Worm (Caenorhabditis elegans) whole organism, L1 larva: Measurements from ENCODE around the gene ttr-15.

Experiments used
- C04F5.9 ChIP-seq: sonication (generic microtip); optimal IDR thresholded peaks from 2 replicates; lab custom pipeline; 2016; ENCODE audit warnings: missing genetic modification characterization, missing compliant biosample characterization
- C16A3.4 ChIP-seq: fragments of 150-350 bp; optimal IDR thresholded peaks from 2 replicates; lab custom pipeline; 2014; ENCODE audit warnings: missing biosample characterization, missing genetic modification characterization
- aly-2 ChIP-seq: fragments of 150-350 bp; optimal IDR thresholded peaks from 2 replicates; lab custom pipeline; 2014; ENCODE audit warnings: missing biosample characterization, missing genetic modification characterization
- blmp-1 ChIP-seq: fragments of 150-350 bp; optimal IDR thresholded peaks from 2 replicates; lab custom pipeline; 2014; ENCODE audit warnings: missing biosample characterization, missing genetic modification characterization
- ceh-8 ChIP-seq: fragments of 200-800 bp; sonication (Bioruptor generic); optimal IDR thresholded peaks from 2 replicates; lab custom pipeline; 2018; ENCODE audit warnings: mild to moderate bottlenecking, missing genetic modification characterization, moderate library complexity, missing compliant biosample characterization
- ces-1 ChIP-seq: fragments of 150-350 bp; optimal IDR thresholded peaks from 2 replicates; lab custom pipeline; 2014; ENCODE audit warnings: missing biosample characterization, missing genetic modification reagents, missing genetic modification characterization
- dpl-1 ChIP-seq, 3 experiments: fragments of 150-350 bp in 2 of 3; sonication (generic microtip) in 1 of 3; optimal IDR thresholded peaks; 2 replicates each; lab custom pipeline; 2014 to 2017; ENCODE audit warnings: missing biosample characterization in 3 of 3, missing genetic modification characterization in 3 of 3, missing genetic modification reagents in 3 of 3
- dsc-1 ChIP-seq: sonication (generic microtip); optimal IDR thresholded peaks from 2 replicates; lab custom pipeline; 2016; ENCODE audit warnings: mild to moderate bottlenecking, missing genetic modification characterization, missing compliant biosample characterization
- efl-1 ChIP-seq, 4 experiments: fragments of 150-350 bp; optimal IDR thresholded peaks in 3 of 4; peaks in 1 of 4; 1 replicate in 1 of 4; 2 replicates in 3 of 4; lab custom pipeline; 2014; ENCODE audit warnings: missing biosample characterization in 2 of 4, missing genetic modification characterization in 2 of 4, missing genetic modification reagents in 2 of 4
- egl-13 ChIP-seq: sonication (generic microtip); optimal IDR thresholded peaks from 2 replicates; lab custom pipeline; 2016; ENCODE audit warnings: missing genotype, missing genetic modification reagents, missing genetic modification characterization, missing compliant biosample characterization
- egl-27 ChIP-seq, 2 experiments: fragments of 150-350 bp in 1 of 2; sonication (generic microtip); optimal IDR thresholded peaks; 3 replicates each; lab custom pipeline; 2017 to 2018; ENCODE audit warnings: missing biosample characterization in 2 of 2, missing genetic modification characterization in 2 of 2, missing genetic modification reagents in 2 of 2
- ets-5 ChIP-seq: fragments of 200-800 bp; sonication (Bioruptor generic); IDR thresholded peaks from 2 replicates; pipeline ENCODE4 v1.3.6; 2022; ENCODE audit warnings: missing genetic modification characterization, missing compliant biosample characterization
- fkh-10 ChIP-seq: sonication (generic microtip); optimal IDR thresholded peaks from 2 replicates; lab custom pipeline; 2017; ENCODE audit warnings: missing biosample characterization, missing genetic modification reagents, missing genetic modification characterization
- fos-1 ChIP-seq: fragments of 150-350 bp; optimal IDR thresholded peaks from 2 replicates; lab custom pipeline; 2014; ENCODE audit warnings: missing biosample characterization, missing genetic modification characterization
- grh-1 ChIP-seq: fragments of 200-800 bp; sonication (Bioruptor generic); IDR thresholded peaks from 2 replicates; pipeline ENCODE4 v1.3.6; 2022; ENCODE audit warnings: missing genetic modification reagents, missing genetic modification characterization, missing compliant biosample characterization
- hlh-4 ChIP-seq: sonication (generic microtip); optimal IDR thresholded peaks from 2 replicates; lab custom pipeline; 2016; ENCODE audit warnings: mild to moderate bottlenecking, missing genetic modification characterization, missing compliant biosample characterization
- irx-1 ChIP-seq: sonication (generic microtip); optimal IDR thresholded peaks from 2 replicates; lab custom pipeline; 2016; ENCODE audit warnings: missing genetic modification characterization, missing compliant biosample characterization
- jun-1 ChIP-seq: fragments of 150-350 bp; optimal IDR thresholded peaks from 2 replicates; lab custom pipeline; 2014; ENCODE audit warnings: missing biosample characterization, missing genetic modification reagents, missing genetic modification characterization
- lin-14 ChIP-seq: fragments of 200-800 bp; sonication (Bioruptor generic); optimal IDR thresholded peaks from 2 replicates; lab custom pipeline; 2018; ENCODE audit warnings: mild to moderate bottlenecking, missing genetic modification characterization, moderate library complexity, missing compliant biosample characterization
- lin-15B ChIP-seq: fragments of 150-350 bp; sonication (generic microtip); optimal IDR thresholded peaks from 3 replicates; lab custom pipeline; 2014; ENCODE audit warnings: missing biosample characterization, missing genetic modification characterization
- lir-3 ChIP-seq: sonication (generic microtip); optimal IDR thresholded peaks from 2 replicates; lab custom pipeline; 2016; ENCODE audit warnings: mild to moderate bottlenecking, missing genetic modification characterization, moderate library complexity, missing compliant biosample characterization; ENCODE audit not compliant: poor library complexity
- lsy-2 ChIP-seq, 2 experiments: fragments of 150-350 bp; optimal IDR thresholded peaks; 2 replicates each; lab custom pipeline; 2014; ENCODE audit warnings: missing biosample characterization in 2 of 2, missing genetic modification characterization in 2 of 2
- mep-1 ChIP-seq: fragments of 150-350 bp; optimal IDR thresholded peaks from 2 replicates; lab custom pipeline; 2014; ENCODE audit warnings: missing biosample characterization, missing genetic modification characterization
- nhr-11 ChIP-seq: fragments of 150-350 bp; optimal IDR thresholded peaks from 2 replicates; lab custom pipeline; 2014; ENCODE audit warnings: missing biosample characterization, missing genetic modification characterization
- nhr-20 ChIP-seq: sonication (generic microtip); optimal IDR thresholded peaks from 2 replicates; lab custom pipeline; 2016; ENCODE audit warnings: mild to moderate bottlenecking, missing genetic modification characterization, missing compliant biosample characterization
- nhr-28 ChIP-seq: fragments of 150-350 bp; optimal IDR thresholded peaks from 2 replicates; lab custom pipeline; 2014; ENCODE audit warnings: missing biosample characterization, missing genetic modification characterization
- nhr-71 ChIP-seq: sonication (generic microtip); optimal IDR thresholded peaks from 2 replicates; lab custom pipeline; 2016; ENCODE audit warnings: mild to moderate bottlenecking, missing genetic modification characterization, moderate library complexity, missing compliant biosample characterization
- nhr-76 ChIP-seq: sonication (generic microtip); optimal IDR thresholded peaks from 2 replicates; lab custom pipeline; 2017; ENCODE audit warnings: missing biosample characterization, missing genetic modification characterization
- nhr-77 ChIP-seq: fragments of 150-350 bp; optimal IDR thresholded peaks from 2 replicates; lab custom pipeline; 2014; ENCODE audit warnings: missing biosample characterization, missing genetic modification characterization
- nhr-84 ChIP-seq: sonication (generic microtip); optimal IDR thresholded peaks from 2 replicates; lab custom pipeline; 2017; ENCODE audit warnings: missing biosample characterization, missing genetic modification characterization
- nhr-85 ChIP-seq: sonication (generic microtip); peaks from one replicate; lab custom pipeline; 2016; ENCODE audit warnings: missing genetic modification characterization, inconsistent platforms, missing compliant biosample characterization
- nhr-90 ChIP-seq: sonication (generic microtip); optimal IDR thresholded peaks from 2 replicates; lab custom pipeline; 2016; ENCODE audit warnings: mild to moderate bottlenecking, missing genetic modification characterization, missing compliant biosample characterization; ENCODE audit not compliant: poor library complexity
- pax-3 ChIP-seq: fragments of 200-800 bp; sonication (Bioruptor generic); optimal IDR thresholded peaks from 2 replicates; lab custom pipeline; 2018; ENCODE audit warnings: mild to moderate bottlenecking, missing genetic modification characterization, moderate library complexity, missing compliant biosample characterization
- rnt-1 ChIP-seq: sonication (generic microtip); optimal IDR thresholded peaks from 2 replicates; lab custom pipeline; 2016; ENCODE audit warnings: mild to moderate bottlenecking, missing genetic modification characterization, moderate library complexity, missing compliant biosample characterization
- skn-1 ChIP-seq: fragments of 150-350 bp; optimal IDR thresholded peaks from 2 replicates; lab custom pipeline; 2014; ENCODE audit warnings: missing biosample characterization, missing genetic modification characterization
- snpc-4 ChIP-seq: fragments of 150-350 bp; optimal IDR thresholded peaks from 2 replicates; lab custom pipeline; 2014; ENCODE audit warnings: missing biosample characterization, missing genetic modification characterization
- snu-23 ChIP-seq: sonication (generic microtip); optimal IDR thresholded peaks from 2 replicates; lab custom pipeline; 2016; ENCODE audit warnings: missing genetic modification characterization, missing compliant biosample characterization
- sox-4 ChIP-seq: sonication (generic microtip); optimal IDR thresholded peaks from 2 replicates; lab custom pipeline; 2016; ENCODE audit warnings: missing genetic modification characterization, missing compliant biosample characterization
- sup-37 ChIP-seq: fragments of 200-800 bp; sonication (Bioruptor generic); optimal IDR thresholded peaks from 2 replicates; lab custom pipeline; 2018; ENCODE audit warnings: mild to moderate bottlenecking, missing genetic modification characterization, missing compliant biosample characterization
- tbx-2 ChIP-seq: sonication (generic microtip); optimal IDR thresholded peaks from 2 replicates; lab custom pipeline; 2016; ENCODE audit warnings: missing genetic modification characterization, missing compliant biosample characterization
- tlp-1 ChIP-seq: fragments of 150-350 bp; optimal IDR thresholded peaks from 2 replicates; lab custom pipeline; 2014; ENCODE audit warnings: missing biosample characterization, missing genetic modification characterization
- unc-30 ChIP-seq: sonication (generic microtip); optimal IDR thresholded peaks from 2 replicates; lab custom pipeline; 2017; ENCODE audit warnings: missing biosample characterization, missing genetic modification characterization
- unc-62 ChIP-seq: fragments of 150-350 bp; optimal IDR thresholded peaks from 2 replicates; lab custom pipeline; 2014; ENCODE audit warnings: missing biosample characterization, missing genetic modification reagents, missing genetic modification characterization
- vab-15 ChIP-seq: sonication (generic microtip); optimal IDR thresholded peaks from 2 replicates; lab custom pipeline; 2017; ENCODE audit warnings: missing genotype, mild to moderate bottlenecking, missing genetic modification characterization, missing compliant biosample characterization
- zag-1 ChIP-seq: fragments of 150-350 bp; optimal IDR thresholded peaks from 2 replicates; lab custom pipeline; 2014; ENCODE audit warnings: missing biosample characterization, missing genetic modification characterization

The ttr-15 gene

DNA sequence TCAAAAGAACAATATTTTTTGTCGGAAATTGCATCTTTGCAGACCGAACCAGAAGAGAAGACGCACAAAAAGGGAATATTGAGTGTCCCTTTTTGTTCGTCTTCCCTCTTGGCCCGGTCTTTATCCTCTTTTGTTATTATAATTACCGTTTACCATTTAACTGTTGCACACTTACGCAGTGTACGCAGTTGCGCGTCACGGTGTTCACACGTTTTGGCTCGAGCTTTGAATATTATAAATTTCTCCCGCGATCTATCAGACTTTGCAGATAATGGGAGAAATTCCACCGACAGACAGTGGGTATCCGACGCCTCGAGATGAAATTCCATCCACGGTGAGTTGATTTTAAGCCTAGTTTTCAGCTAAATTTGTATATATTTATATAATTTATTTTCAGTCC, 16.9 kb upstream of the ttr-15 start, which contains the start of gene sas-7 (continued):
- TF ChIP-seq nhr-76 (no peak), efl-1 (optimal IDR thresholded peaks at IDR 0.05; lab: Kevin White, UChicago) (peak in 1 of 2 experiments; percentile 69), efl-1 (GFP tag; optimal IDR thresholded peaks at IDR 0.05 in 1 of 2; lab: Kevin White, UChicago) (peak; percentile 78 to 97), ets-5 (GFP tag; lab: Robert Waterston, UW) (no peak), nhr-77 (tag; lab: Kevin White, UChicago) (no peak), pax-3 (tag; lab: Kevin White, UChicago) (no peak), unc-62 (GFP tag; lab: Kevin White, UChicago) (no peak), nhr-85 (tag; lab: Kevin White, UChicago) (no peak)

DNA sequence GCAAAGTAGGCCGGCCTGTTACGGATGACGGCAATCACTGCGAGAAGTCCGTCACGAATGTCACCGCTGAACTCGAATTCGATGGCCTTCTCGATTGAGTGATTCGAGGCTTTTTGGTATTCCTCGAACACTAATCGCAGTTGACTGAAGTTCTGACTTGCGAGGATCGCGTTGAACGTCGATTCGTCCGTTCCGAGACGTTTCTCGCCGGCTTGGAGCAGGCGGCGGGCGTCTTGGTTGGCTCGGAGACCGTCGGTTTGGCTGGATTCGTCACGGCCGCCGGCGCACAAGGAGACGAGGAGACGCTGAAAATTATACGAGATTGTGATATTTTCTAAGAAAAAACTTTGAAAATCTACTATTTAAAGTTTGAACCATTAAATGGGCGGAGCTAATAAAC, 11.3 kb upstream of the ttr-15 start:
- TF ChIP-seq sox-4 (tag; lab: Kevin White, UChicago) (no peak), skn-1 (tag; lab: Kevin White, UChicago) (no peak), lir-3 (tag; lab: Kevin White, UChicago) (no peak), nhr-77 (tag; lab: Kevin White, UChicago) (no peak), vab-15 (tag; lab: Kevin White, UChicago) (no peak), nhr-85 (tag; lab: Kevin White, UChicago) (no peak), egl-13 (tag; lab: Kevin White, UChicago) (no peak), jun-1 (tag; lab: Kevin White, UChicago) (no peak), ceh-8 (GFP tag; lab: Kevin White, UChicago) (no peak), tlp-1 (tag; lab: Kevin White, UChicago) (no peak)

DNA sequence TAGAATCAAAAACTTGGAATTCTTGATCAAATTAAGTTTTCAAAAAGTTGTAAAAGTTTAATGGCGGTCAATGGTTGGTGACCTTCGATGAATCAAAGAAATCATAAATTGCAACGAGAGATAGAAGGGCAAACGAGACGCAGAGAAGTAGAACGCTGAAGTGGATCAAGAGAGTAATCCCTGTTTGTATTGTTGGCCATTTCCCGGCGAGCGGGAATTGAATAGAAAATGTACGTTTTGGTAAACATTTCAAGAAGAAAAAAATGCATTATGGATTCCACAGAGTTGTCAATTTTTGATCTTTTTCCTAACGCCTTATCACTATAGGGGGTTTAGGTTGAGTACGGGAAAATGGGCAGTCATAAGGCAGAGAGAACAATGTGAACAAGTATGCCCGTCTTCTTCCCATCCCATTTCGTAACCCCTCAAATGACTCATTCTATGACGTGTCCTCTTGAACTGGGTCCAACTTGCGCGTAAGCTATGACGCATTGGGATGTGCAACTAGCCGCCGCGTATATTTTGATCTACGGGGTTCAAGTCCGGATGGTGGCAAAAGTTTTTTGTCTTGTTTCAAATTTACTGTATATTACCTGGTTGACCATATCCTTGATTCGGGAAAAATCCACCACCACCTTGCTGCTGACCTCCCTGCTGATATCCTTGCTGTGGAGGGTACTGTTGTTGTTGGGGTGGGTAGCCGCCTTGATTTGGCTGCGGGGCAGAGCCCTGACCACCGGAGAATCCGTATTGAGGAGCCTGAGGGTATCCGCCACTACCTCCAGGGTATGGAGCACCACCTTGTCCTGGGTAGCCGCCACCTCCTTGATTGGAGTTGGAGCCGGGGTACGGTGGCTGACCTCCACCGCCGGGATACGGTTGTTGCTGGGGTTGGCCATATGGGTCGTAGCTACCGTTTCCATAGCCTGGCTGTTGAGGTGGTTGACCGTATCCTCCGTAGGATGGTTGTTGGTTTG, 8.8 kb upstream of the ttr-15 start:
- TF ChIP-seq lin-14 (GFP tag; lab: Kevin White, UChicago) (peak; percentile 54), mep-1 (tag; lab: Kevin White, UChicago) (peak; percentile 31), fkh-10 (GFP tag; lab: Kevin White, UChicago) (no peak), lin-15B (tag; lab: Kevin White, UChicago) (no peak), nhr-90 (tag; lab: Kevin White, UChicago) (no peak), nhr-77 (tag; lab: Kevin White, UChicago) (no peak), C16A3.4 (no peak), sox-4 (tag; lab: Kevin White, UChicago) (no peak), tbx-2 (tag; lab: Kevin White, UChicago) (no peak), zag-1 (tag; lab: Kevin White, UChicago) (no peak), nhr-85 (tag; lab: Kevin White, UChicago) (peak; percentile 69), unc-62 (GFP tag; lab: Kevin White, UChicago) (no peak), C04F5.9 (tag; lab: Kevin White, UChicago) (no peak), nhr-84 (no peak), rnt-1 (tag; lab: Kevin White, UChicago) (no peak), nhr-71 (tag; lab: Kevin White, UChicago) (peak; percentile 27), unc-30 (tag; lab: Kevin White, UChicago) (no peak), irx-1 (tag; lab: Kevin White, UChicago) (no peak), dsc-1 (tag; lab: Kevin White, UChicago) (no peak), ces-1 (GFP tag; lab: Kevin White, UChicago) (no peak), lir-3 (tag; lab: Kevin White, UChicago) (no peak), blmp-1 (tag; lab: Kevin White, UChicago) (peak; percentile 41), sup-37 (no peak), aly-2 (tag; lab: Kevin White, UChicago) (no peak), nhr-28 (no peak), lsy-2 (tag; optimal IDR thresholded peaks at IDR 0.05; lab: Kevin White, UChicago) (peak in 1 of 2 experiments; percentile 1), fos-1 (tag; lab: Kevin White, UChicago) (no peak), dpl-1 (GFP tag; optimal IDR thresholded peaks at IDR 0.05; lab: Kevin White, UChicago) (no peak), efl-1 (optimal IDR thresholded peaks at IDR 0.05; lab: Kevin White, UChicago) (peak in 1 of 2 experiments; percentile 15), efl-1 (GFP tag; optimal IDR thresholded peaks at IDR 0.05 in 1 of 2; lab: Kevin White, UChicago) (no peak), nhr-20 (tag; lab: Kevin White, UChicago) (peak; percentile 10), nhr-11 (no peak), grh-1 (GFP tag; lab: Robert Waterston, UW) (no peak), snu-23 (GFP tag; lab: Kevin White, UChicago) (peak; percentile 35), egl-27 (tag; optimal IDR thresholded peaks at IDR 0.05; lab: Kevin White, UChicago) (peak in 1 of 2 experiments; percentile 35), hlh-4 (tag; lab: Kevin White, UChicago) (no peak), snpc-4 (no peak)
